Worm (Caenorhabditis elegans) whole organism, L1 larva: Measurements from ENCODE around the gene cyp-13A10.
A peak's percentile ranks its signal among the peaks of the same experiment; 100 is the strongest.

Source experiments
- C16A3.4 ChIP-seq: fragments of 150-350 bp; optimal IDR thresholded peaks from 2 replicates; lab custom pipeline; 2014; ENCODE audit warnings: missing biosample characterization, missing genetic modification characterization
- F16B12.6 ChIP-seq: fragments of 150-350 bp; optimal IDR thresholded peaks from 2 replicates; lab custom pipeline; 2014; ENCODE audit warnings: missing biosample characterization, missing genetic modification characterization
- Y116A8C.19 ChIP-seq: sonication (generic microtip); optimal IDR thresholded peaks from 2 replicates; lab custom pipeline; 2016; ENCODE audit warnings: missing compliant biosample characterization, missing genetic modification characterization, borderline replicate concordance
- aly-2 ChIP-seq: fragments of 150-350 bp; optimal IDR thresholded peaks from 2 replicates; lab custom pipeline; 2014; ENCODE audit warnings: missing biosample characterization, missing genetic modification characterization
- ama-1 ChIP-seq: fragments of 150-350 bp; optimal IDR thresholded peaks from 2 replicates; lab custom pipeline; 2014
- blmp-1 ChIP-seq: fragments of 150-350 bp; optimal IDR thresholded peaks from 2 replicates; lab custom pipeline; 2014; ENCODE audit warnings: missing biosample characterization, missing genetic modification characterization
- ceh-63 ChIP-seq: fragments of 200-800 bp; sonication (Bioruptor generic); optimal IDR thresholded peaks from 2 replicates; lab custom pipeline; 2018; ENCODE audit warnings: mild to moderate bottlenecking, missing genetic modification characterization, missing compliant biosample characterization
- ceh-90 ChIP-seq: sonication (generic microtip); optimal IDR thresholded peaks from 2 replicates; lab custom pipeline; 2016; ENCODE audit warnings: missing genetic modification characterization, missing compliant biosample characterization
- ces-1 ChIP-seq: fragments of 150-350 bp; optimal IDR thresholded peaks from 2 replicates; lab custom pipeline; 2014; ENCODE audit warnings: missing biosample characterization, missing genetic modification reagents, missing genetic modification characterization
- dpl-1 ChIP-seq, 3 experiments: fragments of 150-350 bp in 2 of 3; sonication (generic microtip) in 1 of 3; optimal IDR thresholded peaks; 2 replicates each; lab custom pipeline; 2014 to 2017; ENCODE audit warnings: missing biosample characterization in 3 of 3, missing genetic modification characterization in 3 of 3, missing genetic modification reagents in 3 of 3
- dsc-1 ChIP-seq: sonication (generic microtip); optimal IDR thresholded peaks from 2 replicates; lab custom pipeline; 2016; ENCODE audit warnings: mild to moderate bottlenecking, missing genetic modification characterization, missing compliant biosample characterization
- efl-1 ChIP-seq, 4 experiments: fragments of 150-350 bp; optimal IDR thresholded peaks in 3 of 4; peaks in 1 of 4; 1 replicate in 1 of 4; 2 replicates in 3 of 4; lab custom pipeline; 2014; ENCODE audit warnings: missing biosample characterization in 2 of 4, missing genetic modification characterization in 2 of 4, missing genetic modification reagents in 2 of 4
- hlh-17 ChIP-seq: fragments of 200-800 bp; sonication (Bioruptor generic); optimal IDR thresholded peaks from 2 replicates; lab custom pipeline; 2018; ENCODE audit warnings: missing genetic modification characterization, mild to moderate bottlenecking, missing compliant biosample characterization, moderate library complexity, borderline replicate concordance
- hpl-2 ChIP-seq: fragments of 150-350 bp; optimal IDR thresholded peaks from 2 replicates; lab custom pipeline; 2014; ENCODE audit warnings: missing biosample characterization, missing genetic modification reagents, missing genetic modification characterization
- irx-1 ChIP-seq: sonication (generic microtip); optimal IDR thresholded peaks from 2 replicates; lab custom pipeline; 2016; ENCODE audit warnings: missing genetic modification characterization, missing compliant biosample characterization
- isw-1 ChIP-seq: fragments of 200-800 bp; sonication (Bioruptor generic); IDR thresholded peaks from 2 replicates; pipeline ENCODE4 v1.3.6; 2022; ENCODE audit warnings: missing genetic modification characterization, missing compliant biosample characterization
- jun-1 ChIP-seq: fragments of 150-350 bp; optimal IDR thresholded peaks from 2 replicates; lab custom pipeline; 2014; ENCODE audit warnings: missing biosample characterization, missing genetic modification reagents, missing genetic modification characterization
- lin-14 ChIP-seq: fragments of 200-800 bp; sonication (Bioruptor generic); optimal IDR thresholded peaks from 2 replicates; lab custom pipeline; 2018; ENCODE audit warnings: mild to moderate bottlenecking, missing genetic modification characterization, moderate library complexity, missing compliant biosample characterization
- lin-35 ChIP-seq, 2 experiments: fragments of 150-350 bp; optimal IDR thresholded peaks; 2 replicates each; lab custom pipeline; 2014; ENCODE audit warnings: missing biosample characterization in 2 of 2, missing genetic modification characterization in 2 of 2, missing genetic modification reagents in 2 of 2
- lir-3 ChIP-seq: sonication (generic microtip); optimal IDR thresholded peaks from 2 replicates; lab custom pipeline; 2016; ENCODE audit warnings: mild to moderate bottlenecking, missing genetic modification characterization, moderate library complexity, missing compliant biosample characterization; ENCODE audit not compliant: poor library complexity
- lsy-2 ChIP-seq, 2 experiments: fragments of 150-350 bp; optimal IDR thresholded peaks; 2 replicates each; lab custom pipeline; 2014; ENCODE audit warnings: missing biosample characterization in 2 of 2, missing genetic modification characterization in 2 of 2
- mab-9 ChIP-seq: fragments of 200-800 bp; sonication (Bioruptor generic); IDR thresholded peaks from 2 replicates; pipeline ENCODE4 v1.3.6; 2022; ENCODE audit warnings: missing genetic modification reagents, missing genetic modification characterization, missing compliant biosample characterization
- mdl-1 ChIP-seq, 2 experiments: fragments of 150-350 bp; optimal IDR thresholded peaks; 2 replicates each; lab custom pipeline; 2014 to 2017; ENCODE audit warnings: missing biosample characterization in 2 of 2, missing genetic modification characterization in 2 of 2, inconsistent platforms in 1 of 2
- mef-2 ChIP-seq: fragments of 150-350 bp; optimal IDR thresholded peaks from 2 replicates; lab custom pipeline; 2014; ENCODE audit warnings: missing biosample characterization, missing genetic modification characterization
- mep-1 ChIP-seq: fragments of 150-350 bp; optimal IDR thresholded peaks from 2 replicates; lab custom pipeline; 2014; ENCODE audit warnings: missing biosample characterization, missing genetic modification characterization
- nhr-12 ChIP-seq: sonication (generic microtip); optimal IDR thresholded peaks from 2 replicates; lab custom pipeline; 2017; ENCODE audit warnings: missing biosample characterization, missing genetic modification characterization
- nhr-20 ChIP-seq: sonication (generic microtip); optimal IDR thresholded peaks from 2 replicates; lab custom pipeline; 2016; ENCODE audit warnings: mild to moderate bottlenecking, missing genetic modification characterization, missing compliant biosample characterization
- nhr-237 ChIP-seq: fragments of 150-350 bp; optimal IDR thresholded peaks from 2 replicates; lab custom pipeline; 2014; ENCODE audit warnings: missing biosample characterization, missing genetic modification characterization
- nhr-28 ChIP-seq: fragments of 150-350 bp; optimal IDR thresholded peaks from 2 replicates; lab custom pipeline; 2014; ENCODE audit warnings: missing biosample characterization, missing genetic modification characterization
- nhr-47 ChIP-seq: sonication (generic microtip); optimal IDR thresholded peaks from 2 replicates; lab custom pipeline; 2016; ENCODE audit warnings: mild to moderate bottlenecking, missing genetic modification characterization, moderate library complexity, missing compliant biosample characterization
- nhr-71 ChIP-seq: sonication (generic microtip); optimal IDR thresholded peaks from 2 replicates; lab custom pipeline; 2016; ENCODE audit warnings: mild to moderate bottlenecking, missing genetic modification characterization, moderate library complexity, missing compliant biosample characterization
- nhr-77 ChIP-seq: fragments of 150-350 bp; optimal IDR thresholded peaks from 2 replicates; lab custom pipeline; 2014; ENCODE audit warnings: missing biosample characterization, missing genetic modification characterization
- nhr-84 ChIP-seq: sonication (generic microtip); optimal IDR thresholded peaks from 2 replicates; lab custom pipeline; 2017; ENCODE audit warnings: missing biosample characterization, missing genetic modification characterization
- pax-3 ChIP-seq: fragments of 200-800 bp; sonication (Bioruptor generic); optimal IDR thresholded peaks from 2 replicates; lab custom pipeline; 2018; ENCODE audit warnings: mild to moderate bottlenecking, missing genetic modification characterization, moderate library complexity, missing compliant biosample characterization
- rnt-1 ChIP-seq: sonication (generic microtip); optimal IDR thresholded peaks from 2 replicates; lab custom pipeline; 2016; ENCODE audit warnings: mild to moderate bottlenecking, missing genetic modification characterization, moderate library complexity, missing compliant biosample characterization
- sup-37 ChIP-seq: fragments of 200-800 bp; sonication (Bioruptor generic); optimal IDR thresholded peaks from 2 replicates; lab custom pipeline; 2018; ENCODE audit warnings: mild to moderate bottlenecking, missing genetic modification characterization, missing compliant biosample characterization
- tlp-1 ChIP-seq: fragments of 150-350 bp; optimal IDR thresholded peaks from 2 replicates; lab custom pipeline; 2014; ENCODE audit warnings: missing biosample characterization, missing genetic modification characterization
- unc-130 ChIP-seq: fragments of 150-350 bp; optimal IDR thresholded peaks from 2 replicates; lab custom pipeline; 2017; ENCODE audit warnings: missing biosample characterization, missing genetic modification characterization, inconsistent platforms
- unc-86 ChIP-seq: sonication (generic microtip); optimal IDR thresholded peaks from 2 replicates; lab custom pipeline; 2016; ENCODE audit warnings: missing genetic modification characterization, missing compliant biosample characterization
- xbp-1 ChIP-seq: sonication (generic microtip); optimal IDR thresholded peaks from 2 replicates; lab custom pipeline; 2016; ENCODE audit warnings: missing genetic modification characterization, missing compliant biosample characterization
- zip-4 ChIP-seq: fragments of 200-800 bp; sonication (Bioruptor generic); optimal IDR thresholded peaks from 2 replicates; lab custom pipeline; 2018; ENCODE audit warnings: mild to moderate bottlenecking, missing genetic modification characterization, moderate library complexity, missing compliant biosample characterization
- ztf-11 ChIP-seq, 2 experiments: sonication (generic microtip); optimal IDR thresholded peaks; 2 replicates each; lab custom pipeline; 2016 to 2017; ENCODE audit warnings: missing genetic modification characterization in 2 of 2, missing biosample characterization in 1 of 2, missing compliant biosample characterization in 1 of 2

The cyp-13A10 gene

ce11 chrII:9644940-9645634, 17.6 kb downstream of the cyp-13A10 start (continued):
- no peak for TF ChIP-seq ceh-90
- no peak for TF ChIP-seq aly-2
- TF ChIP-seq F16B12.6 (tag; lab: Kevin White, UChicago), result no peak

DNA sequence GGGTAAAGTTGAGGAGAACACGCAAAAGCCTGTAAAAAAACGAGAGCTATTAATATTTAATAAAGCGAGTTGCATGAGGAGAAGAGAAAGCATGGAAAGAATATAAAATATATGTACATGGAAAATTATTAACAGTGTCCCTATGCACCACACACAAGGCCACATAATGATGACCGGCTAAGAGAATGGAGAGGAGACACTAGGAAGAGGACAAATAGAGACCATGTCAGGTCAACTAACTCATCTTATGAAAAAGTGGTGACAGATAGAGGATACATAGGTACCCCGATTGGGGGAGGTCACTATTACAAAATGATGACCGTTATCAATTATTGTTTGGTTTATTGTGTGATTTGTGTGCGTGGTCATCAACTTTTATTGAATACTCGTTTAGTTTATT, 18.2 kb downstream of the cyp-13A10 start, which contains the start of gene fzr-1:
fzr-1 (minus strand) TSS at position 29 of the 400 bp plus-strand sequence.
- TF ChIP-seq nhr-12 (tag; lab: Kevin White, UChicago) (no peak), nhr-28 (tag; lab: Kevin White, UChicago) (no peak), irx-1 (no peak), nhr-237 (no peak), zip-4 (GFP tag; lab: Kevin White, UChicago) (no peak), sup-37 (GFP tag; lab: Kevin White, UChicago) (no peak), unc-86 (no peak), unc-130 (tag; lab: Kevin White, UChicago) (no peak), jun-1 (tag; lab: Kevin White, UChicago) (no peak), F16B12.6 (tag; lab: Kevin White, UChicago) (no peak), lir-3 (tag; lab: Kevin White, UChicago) (no peak), tlp-1 (tag; lab: Kevin White, UChicago) (no peak), pax-3 (tag; lab: Kevin White, UChicago) (no peak), ceh-90 (no peak)

- no peak for TF ChIP-seq mdl-1 (tag; optimal IDR thresholded peaks at IDR 0.05; lab: Kevin White, UChicago)
- no peak for TF ChIP-seq ceh-63 (GFP tag; lab: Kevin White, UChicago)
- TF ChIP-seq ama-1, result no peak
- TF ChIP-seq dsc-1 (tag; lab: Kevin White, UChicago), result no peak
- no peak for TF ChIP-seq nhr-77 (tag; lab: Kevin White, UChicago)
- no peak for TF ChIP-seq Y116A8C.19 (tag; lab: Kevin White, UChicago)
- TF ChIP-seq hpl-2 (GFP tag; lab: Kevin White, UChicago), result no peak
Observed at ce11 chrII:9636300-9636699, 26.4 kb downstream of the cyp-13A10 start, which contains the start of gene ZK1307.7. ZK1307.7 (plus strand) TSS chrII:9636600.

- no peak for TF ChIP-seq nhr-77 (tag; lab: Kevin White, UChicago)
- no peak for TF ChIP-seq C16A3.4 (tag; lab: Kevin White, UChicago)
- no peak for TF ChIP-seq hlh-17 (GFP tag; lab: Kevin White, UChicago)
- TF ChIP-seq nhr-71, result no peak
- no peak for TF ChIP-seq nhr-47 (tag; lab: Kevin White, UChicago)
- no peak for TF ChIP-seq sup-37 (GFP tag; lab: Kevin White, UChicago)
- TF ChIP-seq, all 84 proteins: peak for 0
Observed at ce11 chrII:9625930-9626329, 36.8 kb downstream of the cyp-13A10 start.

ce11 chrII:9624110-9624695, 38.5 kb downstream of the cyp-13A10 start, which contains the start of the genes dnj-20 and ZK1307.8:
dnj-20 (minus strand) TSS chrII:9624176.
ZK1307.8 (plus strand) TSS chrII:9624613.
- TF ChIP-seq xbp-1 (tag; lab: Kevin White, UChicago) (peak; percentile 98), nhr-84 (tag; lab: Kevin White, UChicago) (no peak), dsc-1 (tag; lab: Kevin White, UChicago) (no peak), mab-9 (no peak), lsy-2 (tag; optimal IDR thresholded peaks at IDR 0.05; lab: Kevin White, UChicago) (peak; percentile 14 to 46), efl-1 (optimal IDR thresholded peaks at IDR 0.05; lab: Kevin White, UChicago) (peak in 1 of 2 experiments; percentile 26), efl-1 (GFP tag; optimal IDR thresholded peaks at IDR 0.05 in 1 of 2; lab: Kevin White, UChicago) (peak; percentile 9 to 12), ceh-63 (GFP tag; lab: Kevin White, UChicago) (no peak), ces-1 (GFP tag; lab: Kevin White, UChicago) (no peak), lin-35 (GFP tag; optimal IDR thresholded peaks at IDR 0.05; lab: Kevin White, UChicago) (peak in 1 of 2 experiments; percentile 25), ztf-11 (tag; optimal IDR thresholded peaks at IDR 0.05; lab: Kevin White, UChicago) (no peak), sup-37 (GFP tag; lab: Kevin White, UChicago) (no peak), nhr-20 (peak; percentile 3), lin-14 (GFP tag; lab: Kevin White, UChicago) (peak; percentile 19), blmp-1 (tag; lab: Kevin White, UChicago) (peak; percentile 22), nhr-71 (peak; percentile 6), dpl-1 (GFP tag; optimal IDR thresholded peaks at IDR 0.05; lab: Kevin White, UChicago) (peak in 2 of 3 experiments; percentile 10 to 39), mep-1 (tag; lab: Kevin White, UChicago) (peak; percentile 22), isw-1 (GFP tag; lab: Robert Waterston, UW) (no peak), mef-2 (tag; lab: Kevin White, UChicago) (no peak), C16A3.4 (tag; lab: Kevin White, UChicago) (peak; percentile 27), rnt-1 (no peak)
